Worm (Caenorhabditis elegans) whole organism, L1 larva: ENCODE measurements around the gene T19C3.5.

Experiments used
- C04F5.9 ChIP-seq: sonication (generic microtip); optimal IDR thresholded peaks from 2 replicates; lab custom pipeline; 2016; ENCODE audit warnings: missing genetic modification characterization, missing compliant biosample characterization
- ceh-63 ChIP-seq: fragments of 200-800 bp; sonication (Bioruptor generic); optimal IDR thresholded peaks from 2 replicates; lab custom pipeline; 2018; ENCODE audit warnings: mild to moderate bottlenecking, missing genetic modification characterization, missing compliant biosample characterization
- ceh-82 ChIP-seq, 3 experiments: fragments of 150-350 bp in 1 of 3; sonication (generic microtip) in 2 of 3; optimal IDR thresholded peaks; 2 replicates each; lab custom pipeline; 2014 to 2017; ENCODE audit warnings: missing biosample characterization in 3 of 3, missing genetic modification characterization in 3 of 3
- ceh-88 ChIP-seq: fragments of 200-800 bp; sonication (Bioruptor generic); IDR thresholded peaks from 2 replicates; pipeline ENCODE4 v1.3.6; 2022; ENCODE audit warnings: missing genetic modification characterization, missing compliant biosample characterization
- ces-1 ChIP-seq: fragments of 150-350 bp; optimal IDR thresholded peaks from 2 replicates; lab custom pipeline; 2014; ENCODE audit warnings: missing biosample characterization, missing genetic modification reagents, missing genetic modification characterization
- dpl-1 ChIP-seq, 3 experiments: fragments of 150-350 bp in 2 of 3; sonication (generic microtip) in 1 of 3; optimal IDR thresholded peaks; 2 replicates each; lab custom pipeline; 2014 to 2017; ENCODE audit warnings: missing biosample characterization in 3 of 3, missing genetic modification characterization in 3 of 3, missing genetic modification reagents in 3 of 3
- dsc-1 ChIP-seq: sonication (generic microtip); optimal IDR thresholded peaks from 2 replicates; lab custom pipeline; 2016; ENCODE audit warnings: mild to moderate bottlenecking, missing genetic modification characterization, missing compliant biosample characterization
- efl-1 ChIP-seq, 4 experiments: fragments of 150-350 bp; optimal IDR thresholded peaks in 3 of 4; peaks in 1 of 4; 1 replicate in 1 of 4; 2 replicates in 3 of 4; lab custom pipeline; 2014; ENCODE audit warnings: missing biosample characterization in 2 of 4, missing genetic modification characterization in 2 of 4, missing genetic modification reagents in 2 of 4
- efl-3 ChIP-seq: fragments of 200-800 bp; sonication (Bioruptor generic); optimal IDR thresholded peaks from 2 replicates; lab custom pipeline; 2018; ENCODE audit warnings: mild to moderate bottlenecking, missing genetic modification characterization, missing compliant biosample characterization
- elt-2 ChIP-seq: sonication (generic microtip); optimal IDR thresholded peaks from 2 replicates; lab custom pipeline; 2016; ENCODE audit warnings: missing genetic modification characterization, mild to moderate bottlenecking, inconsistent platforms, missing compliant biosample characterization, missing genetic modification reagents
- elt-3 ChIP-seq, 6 experiments: fragments of 150-350 bp in 1 of 6; sonication (generic microtip); optimal IDR thresholded peaks; 2 replicates each; lab custom pipeline; 2017 to 2018; ENCODE audit warnings: missing biosample characterization in 6 of 6, missing genetic modification characterization in 6 of 6, inconsistent platforms in 1 of 6
- fkh-8 ChIP-seq: sonication (generic microtip); optimal IDR thresholded peaks from 2 replicates; lab custom pipeline; 2016; ENCODE audit warnings: mild to moderate bottlenecking, missing genetic modification characterization, missing compliant biosample characterization
- fos-1 ChIP-seq: fragments of 150-350 bp; optimal IDR thresholded peaks from 2 replicates; lab custom pipeline; 2014; ENCODE audit warnings: missing biosample characterization, missing genetic modification characterization
- grh-1 ChIP-seq: fragments of 200-800 bp; sonication (Bioruptor generic); IDR thresholded peaks from 2 replicates; pipeline ENCODE4 v1.3.6; 2022; ENCODE audit warnings: missing genetic modification reagents, missing genetic modification characterization, missing compliant biosample characterization
- hlh-4 ChIP-seq: sonication (generic microtip); optimal IDR thresholded peaks from 2 replicates; lab custom pipeline; 2016; ENCODE audit warnings: mild to moderate bottlenecking, missing genetic modification characterization, missing compliant biosample characterization
- hpl-2 ChIP-seq: fragments of 150-350 bp; optimal IDR thresholded peaks from 2 replicates; lab custom pipeline; 2014; ENCODE audit warnings: missing biosample characterization, missing genetic modification reagents, missing genetic modification characterization
- isw-1 ChIP-seq: fragments of 200-800 bp; sonication (Bioruptor generic); IDR thresholded peaks from 2 replicates; pipeline ENCODE4 v1.3.6; 2022; ENCODE audit warnings: missing genetic modification characterization, missing compliant biosample characterization
- jun-1 ChIP-seq: fragments of 150-350 bp; optimal IDR thresholded peaks from 2 replicates; lab custom pipeline; 2014; ENCODE audit warnings: missing biosample characterization, missing genetic modification reagents, missing genetic modification characterization
- lin-13 ChIP-seq: fragments of 150-350 bp; optimal IDR thresholded peaks from 2 replicates; lab custom pipeline; 2014; ENCODE audit warnings: missing biosample characterization, missing genetic modification reagents, missing genetic modification characterization
- lin-14 ChIP-seq: fragments of 200-800 bp; sonication (Bioruptor generic); optimal IDR thresholded peaks from 2 replicates; lab custom pipeline; 2018; ENCODE audit warnings: mild to moderate bottlenecking, missing genetic modification characterization, moderate library complexity, missing compliant biosample characterization
- lin-15B ChIP-seq: fragments of 150-350 bp; sonication (generic microtip); optimal IDR thresholded peaks from 3 replicates; lab custom pipeline; 2014; ENCODE audit warnings: missing biosample characterization, missing genetic modification characterization
- lin-35 ChIP-seq, 2 experiments: fragments of 150-350 bp; optimal IDR thresholded peaks; 2 replicates each; lab custom pipeline; 2014; ENCODE audit warnings: missing biosample characterization in 2 of 2, missing genetic modification characterization in 2 of 2, missing genetic modification reagents in 2 of 2
- lin-39 ChIP-seq: fragments of 150-350 bp; optimal IDR thresholded peaks from 2 replicates; lab custom pipeline; 2014; ENCODE audit warnings: missing biosample characterization, missing genetic modification reagents, missing genetic modification characterization
- lir-3 ChIP-seq: sonication (generic microtip); optimal IDR thresholded peaks from 2 replicates; lab custom pipeline; 2016; ENCODE audit warnings: mild to moderate bottlenecking, missing genetic modification characterization, moderate library complexity, missing compliant biosample characterization; ENCODE audit not compliant: poor library complexity
- mdl-1 ChIP-seq, 2 experiments: fragments of 150-350 bp; optimal IDR thresholded peaks; 2 replicates each; lab custom pipeline; 2014 to 2017; ENCODE audit warnings: missing biosample characterization in 2 of 2, missing genetic modification characterization in 2 of 2, inconsistent platforms in 1 of 2
- nhr-11 ChIP-seq: fragments of 150-350 bp; optimal IDR thresholded peaks from 2 replicates; lab custom pipeline; 2014; ENCODE audit warnings: missing biosample characterization, missing genetic modification characterization
- nhr-12 ChIP-seq: sonication (generic microtip); optimal IDR thresholded peaks from 2 replicates; lab custom pipeline; 2017; ENCODE audit warnings: missing biosample characterization, missing genetic modification characterization
- nhr-19 ChIP-seq: fragments of 200-800 bp; sonication (Bioruptor generic); conservative IDR thresholded peaks from 2 replicates; pipeline ENCODE4 v1.3.6; 2022; ENCODE audit warnings: missing genetic modification characterization, missing compliant biosample characterization
- nhr-20 ChIP-seq: sonication (generic microtip); optimal IDR thresholded peaks from 2 replicates; lab custom pipeline; 2016; ENCODE audit warnings: mild to moderate bottlenecking, missing genetic modification characterization, missing compliant biosample characterization
- nhr-237 ChIP-seq: fragments of 150-350 bp; optimal IDR thresholded peaks from 2 replicates; lab custom pipeline; 2014; ENCODE audit warnings: missing biosample characterization, missing genetic modification characterization
- nhr-28 ChIP-seq: fragments of 150-350 bp; optimal IDR thresholded peaks from 2 replicates; lab custom pipeline; 2014; ENCODE audit warnings: missing biosample characterization, missing genetic modification characterization
- nhr-47 ChIP-seq: sonication (generic microtip); optimal IDR thresholded peaks from 2 replicates; lab custom pipeline; 2016; ENCODE audit warnings: mild to moderate bottlenecking, missing genetic modification characterization, moderate library complexity, missing compliant biosample characterization
- nhr-71 ChIP-seq: sonication (generic microtip); optimal IDR thresholded peaks from 2 replicates; lab custom pipeline; 2016; ENCODE audit warnings: mild to moderate bottlenecking, missing genetic modification characterization, moderate library complexity, missing compliant biosample characterization
- nhr-76 ChIP-seq: sonication (generic microtip); optimal IDR thresholded peaks from 2 replicates; lab custom pipeline; 2017; ENCODE audit warnings: missing biosample characterization, missing genetic modification characterization
- nhr-77 ChIP-seq: fragments of 150-350 bp; optimal IDR thresholded peaks from 2 replicates; lab custom pipeline; 2014; ENCODE audit warnings: missing biosample characterization, missing genetic modification characterization
- pag-3 ChIP-seq: sonication (generic microtip); optimal IDR thresholded peaks from 2 replicates; lab custom pipeline; 2017; ENCODE audit warnings: missing genetic modification characterization, mild to moderate bottlenecking, missing compliant biosample characterization, antibody characterized with exemption, borderline replicate concordance; ENCODE audit not compliant: insufficient read depth
- pax-3 ChIP-seq: fragments of 200-800 bp; sonication (Bioruptor generic); optimal IDR thresholded peaks from 2 replicates; lab custom pipeline; 2018; ENCODE audit warnings: mild to moderate bottlenecking, missing genetic modification characterization, moderate library complexity, missing compliant biosample characterization
- pqm-1 ChIP-seq: sonication (generic microtip); optimal IDR thresholded peaks from 3 replicates; lab custom pipeline; 2017; ENCODE audit warnings: missing biosample characterization, missing genetic modification characterization
- snpc-4 ChIP-seq: fragments of 150-350 bp; optimal IDR thresholded peaks from 2 replicates; lab custom pipeline; 2014; ENCODE audit warnings: missing biosample characterization, missing genetic modification characterization
- tlp-1 ChIP-seq: fragments of 150-350 bp; optimal IDR thresholded peaks from 2 replicates; lab custom pipeline; 2014; ENCODE audit warnings: missing biosample characterization, missing genetic modification characterization
- unc-62 ChIP-seq: fragments of 150-350 bp; optimal IDR thresholded peaks from 2 replicates; lab custom pipeline; 2014; ENCODE audit warnings: missing biosample characterization, missing genetic modification reagents, missing genetic modification characterization
- vab-15 ChIP-seq: sonication (generic microtip); optimal IDR thresholded peaks from 2 replicates; lab custom pipeline; 2017; ENCODE audit warnings: missing genotype, mild to moderate bottlenecking, missing genetic modification characterization, missing compliant biosample characterization

T19C3.5 gene

ce11 chrIII:600316-600932 is 27.3 kb downstream of the T19C3.5 start, which contains the start of gene lec-6 (continued):
- TF ChIP-seq mdl-1 (tag; optimal IDR thresholded peaks at IDR 0.05; lab: Kevin White, UChicago) (no peak), nhr-12 (tag; lab: Kevin White, UChicago) (no peak), nhr-20 (tag; lab: Kevin White, UChicago) (peak; percentile 1), lin-13 (GFP tag; lab: Kevin White, UChicago) (no peak), fkh-8 (no peak), snpc-4 (tag; lab: Kevin White, UChicago) (no peak), tlp-1 (no peak), fos-1 (tag; lab: Kevin White, UChicago) (peak; percentile 74), pag-3 (tag; lab: Kevin White, UChicago) (no peak), nhr-71 (tag; lab: Kevin White, UChicago) (peak; percentile 56)

- TF ChIP-seq C04F5.9 (tag; lab: Kevin White, UChicago) (no peak), elt-2 (tag; lab: Kevin White, UChicago) (peak; percentile 33)
These were observed 28.5 kb downstream of the T19C3.5 start for ce11 chrIII:599279-599678.

ce11 chrIII:598687-599086 is 29.1 kb downstream of the T19C3.5 start, which contains the start of gene Y55B1AR.2:
Gene Y55B1AR.2, minus strand, starts transcription at chrIII:598787.
- no peak for TF ChIP-seq efl-1 (optimal IDR thresholded peaks at IDR 0.05; lab: Kevin White, UChicago)
- TF ChIP-seq efl-1 (GFP tag; optimal IDR thresholded peaks at IDR 0.05 in 1 of 2; lab: Kevin White, UChicago), result peak in 1 of 2 experiments; percentile 67
- TF ChIP-seq lin-13 (GFP tag; lab: Kevin White, UChicago), result no peak

- TF ChIP-seq elt-2 (tag; lab: Kevin White, UChicago) (no peak), lin-35 (GFP tag; optimal IDR thresholded peaks at IDR 0.05; lab: Kevin White, UChicago) (peak; percentile 50 to 60), pqm-1 (tag; lab: Kevin White, UChicago) (no peak), isw-1 (GFP tag; lab: Robert Waterston, UW) (peak; percentile 27; the same call in 1 of the 2 replicates), nhr-28 (tag; lab: Kevin White, UChicago) (no peak), dpl-1 (GFP tag; optimal IDR thresholded peaks at IDR 0.05; lab: Kevin White, UChicago) (peak; percentile 31 to 55 (median 33)), nhr-76 (tag; lab: Kevin White, UChicago) (no peak), lir-3 (tag; lab: Kevin White, UChicago) (no peak), lin-14 (peak; percentile 93), elt-3 (tag; optimal IDR thresholded peaks at IDR 0.05; lab: Kevin White, UChicago) (no peak), hlh-4 (tag; lab: Kevin White, UChicago) (no peak), nhr-237 (tag; lab: Kevin White, UChicago) (no peak), nhr-20 (tag; lab: Kevin White, UChicago) (peak; percentile 37), unc-62 (no peak), lin-39 (tag; lab: Kevin White, UChicago) (peak; percentile 9), jun-1 (tag; lab: Kevin White, UChicago) (no peak), ceh-88 (GFP tag; lab: Robert Waterston, UW) (no peak), nhr-77 (tag; lab: Kevin White, UChicago) (peak; percentile 18), ces-1 (GFP tag; lab: Kevin White, UChicago) (no peak), nhr-47 (tag; lab: Kevin White, UChicago) (peak; percentile 70), lin-13 (GFP tag; lab: Kevin White, UChicago) (peak; percentile 0), lin-15B (tag; lab: Kevin White, UChicago) (no peak), ceh-63 (no peak), nhr-12 (tag; lab: Kevin White, UChicago) (no peak), ceh-82 (tag; optimal IDR thresholded peaks at IDR 0.05; lab: Kevin White, UChicago) (peak; percentile 2 to 65 (median 50)), hpl-2 (no peak), dsc-1 (tag; lab: Kevin White, UChicago) (peak; percentile 46), pax-3 (tag; lab: Kevin White, UChicago) (no peak), grh-1 (GFP tag; lab: Robert Waterston, UW) (no peak), nhr-19 (GFP tag; lab: Robert Waterston, UW) (no peak), pag-3 (tag; lab: Kevin White, UChicago) (no peak), tlp-1 (no peak), fos-1 (tag; lab: Kevin White, UChicago) (peak; percentile 25), nhr-11 (peak; percentile 34), vab-15 (no peak), fkh-8 (peak; percentile 45), efl-3 (GFP tag; lab: Kevin White, UChicago) (no peak)
These were observed 29.6 kb downstream of the T19C3.5 start for ce11 chrIII:598168-598567.
